Fruit fly (Drosophila melanogaster) whole organism, pupa: Measurements from ENCODE around the gene betaTub85D.

Source experiments
- CG10348 ChIP-seq: fragments of 200-800 bp; sonication (Bioruptor generic); IDR thresholded peaks from 2 replicates; pipeline ENCODE4 v1.3.6; 2022; ENCODE audit warnings: missing biosample characterization, missing genetic modification characterization
- CG12605 ChIP-seq: fragments of 200-800 bp; sonication (Bioruptor generic); IDR thresholded peaks from 2 replicates; pipeline ENCODE4 v1.3.6; 2022; ENCODE audit warnings: missing biosample characterization, missing genetic modification characterization
- CG13204 ChIP-seq: fragments of 200-800 bp; sonication (Bioruptor generic); optimal IDR thresholded peaks from 2 replicates; lab custom pipeline; 2018; ENCODE audit warnings: missing biosample characterization, mild to moderate bottlenecking, missing genetic modification characterization, moderate library complexity
- CG14655 ChIP-seq: fragments of 200-800 bp; sonication (Bioruptor generic); optimal IDR thresholded peaks from 3 replicates; lab custom pipeline; 2017; ENCODE audit warnings: mild to moderate bottlenecking, missing biosample characterization, missing genetic modification reagents, missing genetic modification characterization
- CG15710 ChIP-seq: fragments of 200-800 bp; sonication (Bioruptor generic); optimal IDR thresholded peaks from 2 replicates; lab custom pipeline; 2018; ENCODE audit warnings: missing biosample characterization, mild to moderate bottlenecking, missing genetic modification characterization, moderate library complexity
- CG17806 ChIP-seq: fragments of 200-800 bp; sonication (Bioruptor generic); optimal IDR thresholded peaks from 2 replicates; lab custom pipeline; 2018; ENCODE audit warnings: missing biosample characterization, mild to moderate bottlenecking, missing genetic modification characterization, moderate library complexity
- CG32121 ChIP-seq: fragments of 200-800 bp; sonication (Bioruptor generic); IDR thresholded peaks from 2 replicates; pipeline ENCODE4 v1.3.6; 2022; ENCODE audit warnings: missing biosample characterization, missing genetic modification characterization
- CG34367 ChIP-seq: fragments of 200-800 bp; sonication (Bioruptor generic); optimal IDR thresholded peaks from 2 replicates; lab custom pipeline; 2018; ENCODE audit warnings: missing biosample characterization, mild to moderate bottlenecking, missing genetic modification characterization
- CG4496 ChIP-seq: fragments of 200-800 bp; sonication (Bioruptor generic); IDR thresholded peaks from 3 replicates; pipeline ENCODE4 v1.3.6; 2022; ENCODE audit warnings: missing biosample characterization, missing genetic modification characterization
- CG8159 ChIP-seq: fragments of 200-800 bp; sonication (Bioruptor generic); optimal IDR thresholded peaks from 3 replicates; lab custom pipeline; 2018; ENCODE audit warnings: missing biosample characterization, mild to moderate bottlenecking, missing genetic modification characterization, moderate library complexity
- CG8301 ChIP-seq: fragments of 200-800 bp; sonication (Bioruptor generic); optimal IDR thresholded peaks from 2 replicates; lab custom pipeline; 2018; ENCODE audit warnings: missing biosample characterization, mild to moderate bottlenecking, missing genetic modification characterization
- CG9948 ChIP-seq: fragments of 200-800 bp; sonication (Bioruptor generic); optimal IDR thresholded peaks from 2 replicates; lab custom pipeline; 2018; ENCODE audit warnings: missing biosample characterization, mild to moderate bottlenecking, missing genetic modification characterization, moderate library complexity
- D1 ChIP-seq: fragments of 200-800 bp; sonication (Bioruptor generic); optimal IDR thresholded peaks from 2 replicates; lab custom pipeline; 2018; ENCODE audit warnings: missing biosample characterization, mild to moderate bottlenecking, missing genetic modification characterization, moderate library complexity
- EcR ChIP-seq: fragments of 200-800 bp; sonication (Bioruptor generic); optimal IDR thresholded peaks from 3 replicates; lab custom pipeline; 2019; ENCODE audit warnings: missing biosample characterization, missing genetic modification characterization, mild to moderate bottlenecking, moderate library complexity, missing genetic modification reagents
- Ets98B ChIP-seq: fragments of 200-800 bp; sonication (Bioruptor generic); IDR thresholded peaks from 2 replicates; pipeline ENCODE4 v1.3.6; 2022; ENCODE audit warnings: missing biosample characterization, missing genetic modification characterization
- Pif1A ChIP-seq: fragments of 200-800 bp; sonication (Bioruptor generic); optimal IDR thresholded peaks from 3 replicates; lab custom pipeline; 2016; ENCODE audit warnings: missing biosample characterization, missing genetic modification characterization
- Pif1B ChIP-seq: fragments of 200-800 bp; sonication (Bioruptor generic); optimal IDR thresholded peaks from 3 replicates; lab custom pipeline; 2016; ENCODE audit warnings: missing biosample characterization, missing genetic modification characterization
- Snoo ChIP-seq: fragments of 200-800 bp; sonication (Bioruptor generic); optimal IDR thresholded peaks from 3 replicates; lab custom pipeline; 2017; ENCODE audit warnings: missing biosample characterization, mild to moderate bottlenecking, missing genetic modification characterization, inconsistent platforms
- fd96Ca ChIP-seq: fragments of 200-800 bp; sonication (Bioruptor generic); IDR thresholded peaks from 3 replicates; pipeline ENCODE4 v1.3.6; 2022; ENCODE audit warnings: missing biosample characterization, missing genetic modification characterization
- gl ChIP-seq: fragments of 200-800 bp; sonication (Bioruptor generic); optimal IDR thresholded peaks from 2 replicates; lab custom pipeline; 2018; ENCODE audit warnings: missing biosample characterization, mild to moderate bottlenecking, missing genetic modification characterization
- rn ChIP-seq: fragments of 200-800 bp; sonication (Bioruptor generic); IDR thresholded peaks from 2 replicates; pipeline ENCODE4 v1.3.6; 2022; ENCODE audit warnings: missing biosample characterization, missing genetic modification characterization

The betaTub85D gene

dm6 chr3R:9433270-9433669 lies 23.2 kb upstream of the betaTub85D start:
- TF ChIP-seq gl (tag; lab: Kevin White, UChicago) (no peak), CG10348 (GFP tag; lab: Robert Waterston, UW) (no peak), CG13204 (GFP tag; lab: Kevin White, UChicago) (no peak), CG15710 (tag; lab: Kevin White, UChicago) (no peak), CG32121 (no peak), CG8159 (tag; lab: Kevin White, UChicago) (no peak), CG8301 (no peak), fd96Ca (GFP tag; lab: Robert Waterston, UW) (no peak), Pif1B (GFP tag; lab: Kevin White, UChicago) (no peak), CG9948 (tag; lab: Kevin White, UChicago) (no peak), Ets98B (no peak), CG14655 (GFP tag; lab: Kevin White, UChicago) (no peak), EcR (GFP tag; lab: Kevin White, UChicago) (no peak), D1 (tag; lab: Kevin White, UChicago) (no peak)
- TF ChIP-seq, all 21 proteins: peak for 0

dm6 chr3R:9430344-9431253 lies 20.5 kb upstream of the betaTub85D start:
- TF ChIP-seq fd96Ca (GFP tag; lab: Robert Waterston, UW): no peak
- peak; percentile 39; the same call in 1 of the 2 replicates for TF ChIP-seq Ets98B
- TF ChIP-seq CG15710 (tag; lab: Kevin White, UChicago): no peak
- TF ChIP-seq CG10348 (GFP tag; lab: Robert Waterston, UW): no peak
- peak; percentile 43 for TF ChIP-seq CG9948 (tag; lab: Kevin White, UChicago)
- no peak for TF ChIP-seq D1 (tag; lab: Kevin White, UChicago)
- TF ChIP-seq CG32121: peak; percentile 51; the same call in 1 of the 2 replicates
- TF ChIP-seq EcR (GFP tag; lab: Kevin White, UChicago): no peak
- TF ChIP-seq Pif1B (GFP tag; lab: Kevin White, UChicago): no peak
- no peak for TF ChIP-seq CG12605 (GFP tag; lab: Robert Waterston, UW)
- TF ChIP-seq CG14655 (GFP tag; lab: Kevin White, UChicago): peak; percentile 65
- TF ChIP-seq CG34367 (tag; lab: Kevin White, UChicago): no peak
- no peak for TF ChIP-seq CG13204 (GFP tag; lab: Kevin White, UChicago)
- peak; percentile 31 for TF ChIP-seq CG17806 (tag; lab: Kevin White, UChicago)
- TF ChIP-seq gl (tag; lab: Kevin White, UChicago): no peak
- TF ChIP-seq Pif1A (GFP tag; lab: Kevin White, UChicago): peak; percentile 52
- peak; percentile 48; the same call in 1 of the 3 replicates for TF ChIP-seq CG4496 (GFP tag; lab: Robert Waterston, UW)
- TF ChIP-seq CG8159 (tag; lab: Kevin White, UChicago): no peak
- no peak for TF ChIP-seq rn (GFP tag; lab: Robert Waterston, UW)
- peak; percentile 65 for TF ChIP-seq CG8301
- no peak for TF ChIP-seq Snoo (tag; lab: Kevin White, UChicago)

- peak; percentile 54 for TF ChIP-seq Snoo (tag; lab: Kevin White, UChicago)
- TF ChIP-seq Pif1B (GFP tag; lab: Kevin White, UChicago): peak; percentile 6
- peak; percentile 17 for TF ChIP-seq Pif1A (GFP tag; lab: Kevin White, UChicago)
- no peak for TF ChIP-seq D1 (tag; lab: Kevin White, UChicago)
- TF ChIP-seq CG15710 (tag; lab: Kevin White, UChicago): peak; percentile 23
- no peak for TF ChIP-seq CG12605 (GFP tag; lab: Robert Waterston, UW)
- peak; percentile 4 for TF ChIP-seq CG8159 (tag; lab: Kevin White, UChicago)
- TF ChIP-seq CG8301: no peak
- no peak for TF ChIP-seq EcR (GFP tag; lab: Kevin White, UChicago)
- TF ChIP-seq gl (tag; lab: Kevin White, UChicago): no peak
- TF ChIP-seq CG13204 (GFP tag; lab: Kevin White, UChicago): no peak
- peak; percentile 4 for TF ChIP-seq CG17806 (tag; lab: Kevin White, UChicago)
- TF ChIP-seq CG9948 (tag; lab: Kevin White, UChicago): no peak
- TF ChIP-seq fd96Ca (GFP tag; lab: Robert Waterston, UW): peak; percentile 37; the same call in 2 of the 3 replicates
- no peak for TF ChIP-seq rn (GFP tag; lab: Robert Waterston, UW)
- TF ChIP-seq CG34367 (tag; lab: Kevin White, UChicago): no peak
- no peak for TF ChIP-seq CG10348 (GFP tag; lab: Robert Waterston, UW)
- no peak; the same call in 2 of the 3 replicates for TF ChIP-seq CG4496 (GFP tag; lab: Robert Waterston, UW)
- TF ChIP-seq CG32121: no peak
- peak; percentile 7 for TF ChIP-seq CG14655 (GFP tag; lab: Kevin White, UChicago)
- peak; percentile 32; the same call in 1 of the 2 replicates for TF ChIP-seq Ets98B
Measured at dm6 chr3R:9428988-9429387, 18.9 kb upstream of the betaTub85D start.

dm6 chr3R:9428189-9428699 lies 18.2 kb upstream of the betaTub85D start:
- TF ChIP-seq CG17806 (tag; lab: Kevin White, UChicago) (peak; percentile 18), CG14655 (GFP tag; lab: Kevin White, UChicago) (peak; percentile 59), Snoo (tag; lab: Kevin White, UChicago) (peak; percentile 51), CG8301 (peak; percentile 57), EcR (GFP tag; lab: Kevin White, UChicago) (no peak), CG9948 (tag; lab: Kevin White, UChicago) (no peak), Ets98B (peak; percentile 84), CG4496 (GFP tag; lab: Robert Waterston, UW) (no peak; the same call in 1 of the 3 replicates), D1 (tag; lab: Kevin White, UChicago) (no peak), CG10348 (GFP tag; lab: Robert Waterston, UW) (no peak), CG13204 (GFP tag; lab: Kevin White, UChicago) (peak; percentile 74), CG12605 (GFP tag; lab: Robert Waterston, UW) (peak; percentile 84), CG8159 (tag; lab: Kevin White, UChicago) (peak; percentile 38), Pif1B (GFP tag; lab: Kevin White, UChicago) (peak; percentile 53), CG34367 (tag; lab: Kevin White, UChicago) (peak; percentile 40), Pif1A (GFP tag; lab: Kevin White, UChicago) (peak; percentile 45), gl (tag; lab: Kevin White, UChicago) (peak; percentile 82), rn (GFP tag; lab: Robert Waterston, UW) (no peak), fd96Ca (GFP tag; lab: Robert Waterston, UW) (peak; percentile 82), CG32121 (peak; percentile 75), CG15710 (tag; lab: Kevin White, UChicago) (peak; percentile 6)
